Worm (Caenorhabditis elegans) whole organism, mixed stage, embryonic: ENCODE results near the gene nhr-181.

Source experiments
- M03D4.4 ChIP-seq: sonication (generic microtip); optimal IDR thresholded peaks from 2 replicates; lab custom pipeline; 2017; ENCODE audit warnings: mild to moderate bottlenecking, missing genetic modification characterization, missing compliant biosample characterization
- bed-3 ChIP-seq: fragments of 200-800 bp; sonication (Bioruptor generic); optimal IDR thresholded peaks from 3 replicates; lab custom pipeline; 2018; ENCODE audit warnings: mild to moderate bottlenecking, missing genetic modification characterization, moderate library complexity, missing compliant biosample characterization
- blmp-1 ChIP-seq: fragments of 150-350 bp; optimal IDR thresholded peaks from 2 replicates; lab custom pipeline; 2014; ENCODE audit warnings: missing biosample characterization, missing genetic modification characterization
- ceh-39 ChIP-seq: fragments of 150-350 bp; optimal IDR thresholded peaks from 2 replicates; lab custom pipeline; 2014; ENCODE audit warnings: missing biosample characterization, missing genetic modification characterization
- ceh-43 ChIP-seq: fragments of 200-800 bp; sonication (Bioruptor generic); optimal IDR thresholded peaks from 2 replicates; lab custom pipeline; 2018; ENCODE audit warnings: mild to moderate bottlenecking, missing genetic modification characterization, moderate library complexity, missing compliant biosample characterization
- ceh-83 ChIP-seq: fragments of 200-800 bp; sonication (Bioruptor generic); optimal IDR thresholded peaks from 2 replicates; lab custom pipeline; 2018; ENCODE audit warnings: mild to moderate bottlenecking, missing genetic modification characterization, missing compliant biosample characterization
- ces-1 ChIP-seq: fragments of 150-350 bp; optimal IDR thresholded peaks from 2 replicates; lab custom pipeline; 2014; ENCODE audit warnings: missing biosample characterization, missing genetic modification reagents, missing genetic modification characterization
- cnd-1 ChIP-seq: fragments of 200-800 bp; sonication (Bioruptor generic); optimal IDR thresholded peaks from 2 replicates; lab custom pipeline; 2018; ENCODE audit warnings: mild to moderate bottlenecking, missing genetic modification characterization, missing compliant biosample characterization
- drap-1 ChIP-seq: fragments of 200-800 bp; sonication (Bioruptor generic); optimal IDR thresholded peaks from 3 replicates; lab custom pipeline; 2018; ENCODE audit warnings: mild to moderate bottlenecking, missing genetic modification characterization, missing compliant biosample characterization
- elt-1 ChIP-seq: sonication (generic microtip); optimal IDR thresholded peaks from 2 replicates; lab custom pipeline; 2017; ENCODE audit warnings: missing genetic modification characterization, mild to moderate bottlenecking, missing compliant biosample characterization, antibody characterized with exemption, moderate library complexity, borderline replicate concordance; ENCODE audit not compliant: insufficient read depth
- elt-3 ChIP-seq: fragments of 150-350 bp; optimal IDR thresholded peaks from 2 replicates; lab custom pipeline; 2014; ENCODE audit warnings: missing biosample characterization, missing genetic modification characterization
- flh-1 ChIP-seq: fragments of 200-800 bp; sonication (Bioruptor generic); optimal IDR thresholded peaks from 2 replicates; lab custom pipeline; 2018; ENCODE audit warnings: mild to moderate bottlenecking, missing genetic modification characterization, moderate library complexity, missing compliant biosample characterization
- ham-2 ChIP-seq: fragments of 200-800 bp; sonication (Bioruptor generic); optimal IDR thresholded peaks from 2 replicates; lab custom pipeline; 2018; ENCODE audit warnings: mild to moderate bottlenecking, missing genetic modification characterization, missing compliant biosample characterization
- hlh-1 ChIP-seq: fragments of 150-350 bp; optimal IDR thresholded peaks from 2 replicates; lab custom pipeline; 2014; ENCODE audit warnings: missing biosample characterization, missing genetic modification reagents, missing genetic modification characterization
- lin-13 ChIP-seq: fragments of 150-350 bp; optimal IDR thresholded peaks from 2 replicates; lab custom pipeline; 2014; ENCODE audit warnings: missing biosample characterization, missing genetic modification characterization
- lin-32 ChIP-seq: fragments of 200-800 bp; sonication (Bioruptor generic); optimal IDR thresholded peaks from 2 replicates; lab custom pipeline; 2018; ENCODE audit warnings: mild to moderate bottlenecking, missing genetic modification characterization, missing compliant biosample characterization
- lsy-2 ChIP-seq: fragments of 150-350 bp; optimal IDR thresholded peaks from 2 replicates; lab custom pipeline; 2014; ENCODE audit warnings: missing biosample characterization, missing genetic modification characterization
- mab-5 ChIP-seq: fragments of 150-350 bp; optimal IDR thresholded peaks from 2 replicates; lab custom pipeline; 2014; ENCODE audit warnings: missing biosample characterization, missing genetic modification characterization
- mep-1 ChIP-seq: fragments of 150-350 bp; optimal IDR thresholded peaks from 2 replicates; lab custom pipeline; 2017; ENCODE audit warnings: missing biosample characterization, missing genetic modification reagents, missing genetic modification characterization, inconsistent platforms
- mls-2 ChIP-seq: sonication (generic microtip); optimal IDR thresholded peaks from 2 replicates; lab custom pipeline; 2016; ENCODE audit warnings: mild to moderate bottlenecking, missing genetic modification characterization, moderate library complexity, missing compliant biosample characterization
- nhr-12 ChIP-seq: fragments of 150-350 bp; optimal IDR thresholded peaks from 2 replicates; lab custom pipeline; 2014; ENCODE audit warnings: missing biosample characterization, missing genetic modification characterization
- nhr-2 ChIP-seq: fragments of 150-350 bp; optimal IDR thresholded peaks from 2 replicates; lab custom pipeline; 2014; ENCODE audit warnings: missing biosample characterization, missing genetic modification characterization
- nhr-237 ChIP-seq: fragments of 150-350 bp; optimal IDR thresholded peaks from 2 replicates; lab custom pipeline; 2014; ENCODE audit warnings: missing biosample characterization, missing genetic modification characterization
- nhr-28 ChIP-seq: fragments of 150-350 bp; optimal IDR thresholded peaks from 2 replicates; lab custom pipeline; 2014; ENCODE audit warnings: missing biosample characterization, missing genetic modification characterization
- nhr-76 ChIP-seq: sonication (generic microtip); optimal IDR thresholded peaks from 2 replicates; lab custom pipeline; 2017; ENCODE audit warnings: missing biosample characterization, missing genetic modification characterization
- pha-4 ChIP-seq: fragments of 150-350 bp; optimal IDR thresholded peaks from 2 replicates; lab custom pipeline; 2018; ENCODE audit warnings: missing biosample characterization, missing genetic modification reagents, missing genetic modification characterization
- sem-2 ChIP-seq: fragments of 200-800 bp; sonication (Bioruptor generic); optimal IDR thresholded peaks from 2 replicates; lab custom pipeline; 2018; ENCODE audit warnings: mild to moderate bottlenecking, missing genetic modification characterization, missing compliant biosample characterization
- snpc-4 ChIP-seq: fragments of 150-350 bp; optimal IDR thresholded peaks from 2 replicates; lab custom pipeline; 2014; ENCODE audit warnings: missing biosample characterization, missing genetic modification characterization
- sptf-1 ChIP-seq: sonication (generic microtip); optimal IDR thresholded peaks from 2 replicates; lab custom pipeline; 2017; ENCODE audit warnings: mild to moderate bottlenecking, missing genetic modification characterization, moderate library complexity, missing compliant biosample characterization
- unc-120 ChIP-seq: sonication (generic microtip); optimal IDR thresholded peaks from 2 replicates; lab custom pipeline; 2017; ENCODE audit warnings: missing genetic modification characterization, missing compliant biosample characterization; ENCODE audit not compliant: poor library complexity, severe bottlenecking
- unc-39 ChIP-seq: fragments of 150-350 bp; optimal IDR thresholded peaks from 2 replicates; lab custom pipeline; 2014; ENCODE audit warnings: missing biosample characterization, missing genetic modification characterization
- unc-62 ChIP-seq: fragments of 150-350 bp; optimal IDR thresholded peaks from 2 replicates; lab custom pipeline; 2014; ENCODE audit warnings: missing biosample characterization, missing genetic modification reagents, missing genetic modification characterization
- zip-8 ChIP-seq: fragments of 150-350 bp; optimal IDR thresholded peaks from 2 replicates; lab custom pipeline; 2014; ENCODE audit warnings: missing biosample characterization, missing genetic modification characterization
- ztf-11 ChIP-seq: fragments of 150-350 bp; optimal IDR thresholded peaks from 2 replicates; lab custom pipeline; 2014; ENCODE audit warnings: missing biosample characterization, missing genetic modification characterization

Gene nhr-181

DNA sequence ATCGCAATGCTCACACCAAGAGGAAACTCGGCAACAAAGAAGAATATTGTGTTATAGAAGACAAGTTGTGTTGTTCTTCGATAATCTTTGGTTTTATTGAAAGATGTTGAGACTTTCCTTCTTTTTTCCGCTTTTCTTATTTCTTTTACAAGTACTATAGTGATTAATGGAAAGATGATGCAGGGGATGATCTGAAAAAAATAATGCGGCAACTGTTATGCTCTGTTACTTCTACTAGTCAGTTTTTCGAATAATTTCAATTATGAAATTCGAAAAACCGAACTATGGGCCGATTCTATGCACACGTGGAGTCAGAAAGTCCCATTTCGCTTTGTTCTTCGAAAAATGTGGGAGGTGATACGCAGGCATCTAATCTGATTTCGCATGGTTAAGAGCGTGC is 11.8 kb downstream of the nhr-181 start:
- TF ChIP-seq zip-8 (no peak), elt-1 (tag; lab: Kevin White, UChicago) (no peak), lsy-2 (no peak), M03D4.4 (tag; lab: Kevin White, UChicago) (no peak), ztf-11 (tag; lab: Kevin White, UChicago) (no peak), unc-62 (GFP tag; lab: Kevin White, UChicago) (no peak), drap-1 (GFP tag; lab: Kevin White, UChicago) (no peak), mls-2 (tag; lab: Kevin White, UChicago) (no peak), flh-1 (GFP tag; lab: Kevin White, UChicago) (no peak), cnd-1 (no peak), nhr-2 (tag; lab: Kevin White, UChicago) (no peak), ceh-83 (GFP tag; lab: Kevin White, UChicago) (no peak), ceh-43 (no peak), unc-39 (no peak), lin-13 (tag; lab: Kevin White, UChicago) (no peak), nhr-12 (tag; lab: Kevin White, UChicago) (no peak), ces-1 (no peak), lin-32 (no peak)

DNA sequence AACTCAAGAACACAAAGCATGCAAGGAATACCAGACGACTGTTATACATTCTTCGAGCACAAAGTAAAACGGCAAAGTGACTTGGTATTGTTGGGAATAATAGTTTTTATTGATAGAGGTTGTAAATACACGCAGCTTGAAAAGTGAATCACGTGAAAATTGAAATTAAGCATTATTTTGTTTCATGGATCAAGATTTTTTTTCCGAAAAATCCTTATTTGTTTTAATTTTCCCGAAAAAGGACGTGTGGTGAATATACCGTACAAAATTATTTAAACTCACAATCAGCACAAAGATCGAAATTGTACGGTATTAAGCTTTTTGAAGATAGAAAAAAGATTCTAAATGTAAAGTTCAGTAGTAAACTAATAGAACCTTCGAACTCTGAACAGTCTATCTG is 15.0 kb downstream of the nhr-181 start, which contains the start of gene clc-18:
TSS of gene clc-18 (minus strand) at position 101 of the 400 bp plus-strand sequence.
- TF ChIP-seq ceh-39 (tag; lab: Kevin White, UChicago): no peak
- no peak for TF ChIP-seq bed-3
- no peak for TF ChIP-seq hlh-1 (tag; lab: Kevin White, UChicago)
- TF ChIP-seq mls-2 (tag; lab: Kevin White, UChicago): no peak
- TF ChIP-seq drap-1 (GFP tag; lab: Kevin White, UChicago): no peak
- TF ChIP-seq unc-62 (GFP tag; lab: Kevin White, UChicago): no peak
- no peak for TF ChIP-seq nhr-76 (tag; lab: Kevin White, UChicago)

DNA sequence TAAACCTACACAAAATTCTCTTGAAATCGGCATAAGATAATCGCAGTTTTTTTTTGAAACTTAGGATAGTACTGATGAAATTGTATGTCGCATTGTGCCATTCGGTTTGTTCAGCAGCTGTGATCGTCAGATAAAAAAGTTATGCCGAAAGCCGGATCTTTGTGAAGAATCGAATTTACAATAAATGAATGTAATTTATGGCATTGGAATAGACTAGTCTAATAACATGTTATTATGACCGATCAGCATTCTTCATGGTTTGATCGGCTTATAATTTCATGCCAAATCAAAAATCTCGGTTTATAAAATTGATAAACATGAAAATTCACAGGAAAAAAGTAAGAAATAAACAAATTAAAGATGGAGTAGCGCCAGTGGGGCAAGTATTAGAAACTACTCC is 17.7 kb downstream of the nhr-181 start, which contains the start of gene srw-134:
TSS of gene srw-134 (minus strand) at position 101 of the 400 bp plus-strand sequence.
- no peak for TF ChIP-seq lsy-2
- TF ChIP-seq flh-1 (GFP tag; lab: Kevin White, UChicago): no peak
- no peak for TF ChIP-seq ceh-39 (tag; lab: Kevin White, UChicago)
- no peak for TF ChIP-seq bed-3
- no peak for TF ChIP-seq nhr-76 (tag; lab: Kevin White, UChicago)

- TF ChIP-seq sem-2 (GFP tag; lab: Kevin White, UChicago) (no peak), ces-1 (no peak), ceh-43 (no peak), nhr-237 (tag; lab: Kevin White, UChicago) (no peak), elt-3 (tag; lab: Kevin White, UChicago) (no peak), bed-3 (no peak), mep-1 (no peak), ham-2 (no peak), pha-4 (tag; lab: Kevin White, UChicago) (no peak), zip-8 (no peak)
Measured at ce11 chrV:4114627-4115026, 19.8 kb downstream of the nhr-181 start, which contains the start of gene srw-133. Gene srw-133, minus strand, starts transcription at chrV:4114727.

- TF ChIP-seq bed-3 (no peak), ceh-83 (GFP tag; lab: Kevin White, UChicago) (no peak), mls-2 (tag; lab: Kevin White, UChicago) (no peak), nhr-28 (no peak), unc-120 (tag; lab: Kevin White, UChicago) (no peak), unc-39 (no peak), elt-1 (tag; lab: Kevin White, UChicago) (no peak), ceh-43 (no peak), blmp-1 (tag; lab: Kevin White, UChicago) (no peak), ham-2 (no peak), sptf-1 (tag; lab: Kevin White, UChicago) (no peak), M03D4.4 (tag; lab: Kevin White, UChicago) (no peak), lin-32 (no peak), sem-2 (GFP tag; lab: Kevin White, UChicago) (no peak), lin-13 (tag; lab: Kevin White, UChicago) (no peak), flh-1 (GFP tag; lab: Kevin White, UChicago) (no peak), snpc-4 (tag; lab: Kevin White, UChicago) (no peak), zip-8 (no peak), mab-5 (tag; lab: Kevin White, UChicago) (no peak), pha-4 (tag; lab: Kevin White, UChicago) (no peak)
- TF ChIP-seq, all 35 proteins: peak for 0
Measured at ce11 chrV:4116071-4116470, 21.2 kb downstream of the nhr-181 start, which contains the start of gene T05B4.8. Gene T05B4.8, minus strand, starts transcription at chrV:4116171.
